Fruit fly (Drosophila melanogaster) whole organism, embryonic: ENCODE data around the gene CG7906.

Experiments used
- B-H2 ChIP-seq: fragments of 200-800 bp; sonication (Bioruptor generic); optimal IDR thresholded peaks from 2 replicates; lab custom pipeline; 2018; ENCODE audit warnings: missing biosample characterization, mild to moderate bottlenecking, missing genetic modification characterization
- BEAF-32 ChIP-seq: fragments of 200-800 bp; sonication (Bioruptor generic); optimal IDR thresholded peaks from 3 replicates; lab custom pipeline; 2017; ENCODE audit warnings: missing biosample characterization, missing genetic modification characterization, mild to moderate bottlenecking, moderate library complexity, missing genetic modification reagents
- Bgb ChIP-seq: fragments of 200-800 bp; sonication (Bioruptor generic); IDR thresholded peaks from 2 replicates; pipeline ENCODE4 v1.3.6; 2022; ENCODE audit warnings: missing biosample characterization, missing genetic modification characterization; ENCODE audit not compliant: partially characterized antibody
- CG10209 ChIP-seq: fragments of 200-800 bp; sonication (Bioruptor generic); optimal IDR thresholded peaks from 3 replicates; lab custom pipeline; 2017; ENCODE audit warnings: missing biosample characterization, mild to moderate bottlenecking, missing genetic modification characterization, missing genetic modification reagents
- CG11723 ChIP-seq: fragments of 200-800 bp; sonication (Bioruptor generic); optimal IDR thresholded peaks from 2 replicates; lab custom pipeline; 2017; ENCODE audit warnings: missing biosample characterization, mild to moderate bottlenecking, missing genetic modification characterization
- CG14710 ChIP-seq: fragments of 200-800 bp; sonication (Bioruptor generic); optimal IDR thresholded peaks from 3 replicates; lab custom pipeline; 2019; ENCODE audit warnings: missing biosample characterization, mild to moderate bottlenecking, missing genetic modification characterization, moderate library complexity
- CG1647 ChIP-seq: fragments of 200-800 bp; sonication (Bioruptor generic); optimal IDR thresholded peaks from 3 replicates; lab custom pipeline; 2016; ENCODE audit warnings: missing biosample characterization, missing genetic modification characterization
- CG16813 ChIP-seq: fragments of 200-800 bp; sonication (Bioruptor generic); IDR thresholded peaks from 3 replicates; pipeline ENCODE4 v1.3.6; 2022; ENCODE audit warnings: missing biosample characterization, missing genetic modification characterization; ENCODE audit not compliant: partially characterized antibody
- CG17361 ChIP-seq: fragments of 200-800 bp; sonication (Bioruptor generic); IDR thresholded peaks from 3 replicates; pipeline ENCODE4 v1.3.6; 2022; ENCODE audit warnings: missing biosample characterization, missing genetic modification characterization
- CG17802 ChIP-seq: fragments of 200-800 bp; sonication (Bioruptor generic); optimal IDR thresholded peaks from 2 replicates; lab custom pipeline; 2018; ENCODE audit warnings: missing biosample characterization, mild to moderate bottlenecking, missing genetic modification characterization, moderate library complexity
- CG18476 ChIP-seq: fragments of 200-800 bp; sonication (Bioruptor generic); optimal IDR thresholded peaks from 2 replicates; lab custom pipeline; 2016; ENCODE audit warnings: missing biosample characterization, mild to moderate bottlenecking, missing genetic modification characterization
- CG2120 ChIP-seq: fragments of 200-800 bp; sonication (Bioruptor generic); optimal IDR thresholded peaks from 3 replicates; lab custom pipeline; 2016; ENCODE audit warnings: missing biosample characterization, missing genetic modification characterization
- CG30403 ChIP-seq: fragments of 200-800 bp; sonication (Bioruptor generic); optimal IDR thresholded peaks from 3 replicates; lab custom pipeline; 2016; ENCODE audit warnings: missing biosample characterization, missing genetic modification characterization
- CG34224 ChIP-seq: fragments of 200-800 bp; sonication (Bioruptor generic); IDR thresholded peaks from 3 replicates; pipeline ENCODE4 v1.3.6; 2022; ENCODE audit warnings: missing biosample characterization, missing genetic modification characterization; ENCODE audit not compliant: partially characterized antibody
- CG4820 ChIP-seq: fragments of 200-800 bp; sonication (Bioruptor generic); optimal IDR thresholded peaks from 3 replicates; lab custom pipeline; 2016; ENCODE audit warnings: missing biosample characterization, missing genetic modification characterization
- CG6272 ChIP-seq: fragments of 200-800 bp; sonication (Bioruptor generic); IDR thresholded peaks from 2 replicates; pipeline ENCODE4 v1.3.6; 2022; ENCODE audit warnings: missing biosample characterization, missing genetic modification characterization
- CG6854 ChIP-seq: fragments of 200-800 bp; sonication (Bioruptor generic); optimal IDR thresholded peaks from 3 replicates; lab custom pipeline; 2017; ENCODE audit warnings: missing biosample characterization, mild to moderate bottlenecking, missing genetic modification characterization
- CG7357 ChIP-seq: fragments of 200-800 bp; sonication (Bioruptor generic); IDR thresholded peaks from 3 replicates; pipeline ENCODE4 v1.3.6; 2022; ENCODE audit warnings: missing biosample characterization, missing genetic modification characterization
- CG7839 ChIP-seq: fragments of 200-800 bp; sonication (Bioruptor generic); optimal IDR thresholded peaks from 3 replicates; lab custom pipeline; 2018; ENCODE audit warnings: missing biosample characterization, mild to moderate bottlenecking, missing genetic modification characterization, moderate library complexity
- CG7928 ChIP-seq: fragments of 200-800 bp; sonication (Bioruptor generic); optimal IDR thresholded peaks from 2 replicates; lab custom pipeline; 2017; ENCODE audit warnings: missing biosample characterization, mild to moderate bottlenecking, missing genetic modification characterization
- CG7987 ChIP-seq: fragments of 200-800 bp; sonication (Bioruptor generic); optimal IDR thresholded peaks from 2 replicates; lab custom pipeline; 2018; ENCODE audit warnings: missing biosample characterization, mild to moderate bottlenecking, missing genetic modification characterization, moderate library complexity
- Dad ChIP-seq: fragments of 200-800 bp; sonication (Bioruptor generic); optimal IDR thresholded peaks from 3 replicates; lab custom pipeline; 2016; ENCODE audit warnings: missing biosample characterization, missing genetic modification characterization
- Dll ChIP-seq: fragments of 200-800 bp; sonication (Bioruptor generic); IDR thresholded peaks from 4 replicates; pipeline ENCODE4 v1.3.6; 2022; ENCODE audit warnings: missing biosample characterization, missing genetic modification characterization; ENCODE audit not compliant: partially characterized antibody
- Hmr ChIP-seq: fragments of 200-800 bp; sonication (Bioruptor generic); optimal IDR thresholded peaks from 3 replicates; lab custom pipeline; 2017; ENCODE audit warnings: mild to moderate bottlenecking, missing biosample characterization, missing genetic modification reagents, missing genetic modification characterization
- NfI ChIP-seq: fragments of 200-800 bp; sonication (Bioruptor generic); optimal IDR thresholded peaks from 3 replicates; lab custom pipeline; 2018; ENCODE audit warnings: missing biosample characterization, mild to moderate bottlenecking, missing genetic modification characterization, moderate library complexity
- Oli ChIP-seq: fragments of 200-800 bp; sonication (Bioruptor generic); optimal IDR thresholded peaks from 2 replicates; lab custom pipeline; 2018; ENCODE audit warnings: missing biosample characterization, mild to moderate bottlenecking, missing genetic modification characterization, moderate library complexity
- Rfx ChIP-seq: fragments of 200-800 bp; sonication (Bioruptor generic); IDR thresholded peaks from 2 replicates; pipeline ENCODE4 v1.3.6; 2022; ENCODE audit warnings: missing biosample characterization, missing genetic modification characterization
- Side ChIP-seq: fragments of 200-800 bp; sonication (Bioruptor generic); optimal IDR thresholded peaks from 2 replicates; lab custom pipeline; 2016; ENCODE audit warnings: missing biosample characterization, missing genetic modification characterization
- bigmax ChIP-seq: fragments of 200-800 bp; sonication (Bioruptor generic); optimal IDR thresholded peaks from 2 replicates; lab custom pipeline; 2018; ENCODE audit warnings: missing biosample characterization, mild to moderate bottlenecking, missing genetic modification characterization
- btn ChIP-seq: fragments of 200-800 bp; sonication (Bioruptor generic); optimal IDR thresholded peaks from 2 replicates; lab custom pipeline; 2016; ENCODE audit warnings: missing biosample characterization, missing genetic modification characterization
- corto ChIP-seq: fragments of 200-800 bp; sonication (Bioruptor generic); optimal IDR thresholded peaks from 2 replicates; lab custom pipeline; 2016; ENCODE audit warnings: missing biosample characterization, mild to moderate bottlenecking, missing genetic modification characterization, moderate library complexity
- dpn ChIP-seq, 2 experiments: fragments of 200-800 bp; sonication (Bioruptor generic); optimal IDR thresholded peaks; 3 replicates each; lab custom pipeline; 2016; ENCODE audit warnings: missing biosample characterization in 2 of 2, missing genetic modification characterization in 2 of 2
- esg ChIP-seq: fragments of 200-800 bp; sonication (Bioruptor generic); conservative IDR thresholded peaks from 2 replicates; pipeline ENCODE4 v1.3.6; 2022; ENCODE audit warnings: missing biosample characterization, missing genetic modification characterization
- eve ChIP-seq, 2 experiments: fragments of >200 bp; optimal IDR thresholded peaks; 2 replicates each; lab custom pipeline; 2017; ENCODE audit warnings: missing biosample characterization in 2 of 2, missing genetic modification characterization in 2 of 2
- hb ChIP-seq: fragments of 200-800 bp; sonication (Bioruptor generic); IDR thresholded peaks from 3 replicates; pipeline ENCODE4 v1.3.6; 2022; ENCODE audit warnings: missing biosample characterization, missing genetic modification characterization; ENCODE audit not compliant: partially characterized antibody
- lbe ChIP-seq: fragments of 200-800 bp; sonication (Bioruptor generic); optimal IDR thresholded peaks from 2 replicates; lab custom pipeline; 2016; ENCODE audit warnings: missing biosample characterization, mild to moderate bottlenecking, missing genetic modification characterization
- nau ChIP-seq: fragments of 200-800 bp; sonication (Bioruptor generic); optimal IDR thresholded peaks from 3 replicates; lab custom pipeline; 2017; ENCODE audit warnings: missing biosample characterization, mild to moderate bottlenecking, missing genetic modification characterization, missing genetic modification reagents
- otp ChIP-seq: fragments of 200-800 bp; sonication (Bioruptor generic); IDR thresholded peaks from 3 replicates; pipeline ENCODE4, ENCODE4 v1.3.6; 2022; ENCODE audit warnings: missing biosample characterization, missing genetic modification characterization
- pan ChIP-seq, 4 experiments: fragments of >200 bp in 3 of 4; fragments of 200-800 bp in 1 of 4; sonication (Bioruptor generic) in 1 of 4; optimal IDR thresholded peaks in 3 of 4; IDR thresholded peaks in 1 of 4; 2 replicates each; pipeline versions ENCODE4 v1.3.6 to Lab custom; 2017 to 2022; ENCODE audit warnings: missing biosample characterization in 2 of 4, missing genetic modification characterization in 2 of 4, mixed read lengths in 1 of 4
- pzg ChIP-seq: fragments of 200-800 bp; sonication (Bioruptor generic); optimal IDR thresholded peaks from 3 replicates; lab custom pipeline; 2018; ENCODE audit warnings: missing biosample characterization, mild to moderate bottlenecking, missing genetic modification characterization, moderate library complexity
- seq ChIP-seq: fragments of 200-800 bp; sonication (Bioruptor generic); IDR thresholded peaks from 2 replicates; pipeline ENCODE4 v1.3.6; 2022; ENCODE audit warnings: missing biosample characterization, missing genetic modification characterization
- slbo ChIP-seq: fragments of 200-800 bp; sonication (Bioruptor generic); IDR thresholded peaks from 2 replicates; pipeline ENCODE4 v1.3.6; 2022; ENCODE audit warnings: missing biosample characterization, missing genetic modification characterization
- tap ChIP-seq: fragments of 200-800 bp; optimal IDR thresholded peaks from 3 replicates; lab custom pipeline; 2019; ENCODE audit warnings: missing biosample characterization, mild to moderate bottlenecking, missing genetic modification characterization, moderate library complexity
- tna ChIP-seq: fragments of 200-800 bp; sonication (Bioruptor generic); IDR thresholded peaks from 2 replicates; pipeline ENCODE4 v1.3.6; 2022; ENCODE audit warnings: missing biosample characterization, missing genetic modification characterization; ENCODE audit not compliant: partially characterized antibody
- trem ChIP-seq: fragments of 200-800 bp; optimal IDR thresholded peaks from 3 replicates; lab custom pipeline; 2019; ENCODE audit warnings: missing biosample characterization, mild to moderate bottlenecking, missing genetic modification characterization, moderate library complexity
- unc-4 ChIP-seq: fragments of 200-800 bp; sonication (Bioruptor generic); IDR thresholded peaks from 2 replicates; pipeline ENCODE4 v1.3.6; 2022; ENCODE audit warnings: missing biosample characterization, missing genetic modification characterization; ENCODE audit not compliant: partially characterized antibody
- unpg ChIP-seq: fragments of 200-800 bp; sonication (Bioruptor generic); optimal IDR thresholded peaks from 3 replicates; lab custom pipeline; 2018; ENCODE audit warnings: missing biosample characterization, mild to moderate bottlenecking, missing genetic modification characterization, moderate library complexity
- yki ChIP-seq: fragments of >200 bp; optimal IDR thresholded peaks from 3 replicates; lab custom pipeline; 2018
- z ChIP-seq: fragments of 200-800 bp; sonication (Bioruptor generic); IDR thresholded peaks from 3 replicates; pipeline ENCODE4 v1.3.6; 2022; ENCODE audit warnings: missing biosample characterization, missing genetic modification characterization

The CG7906 gene

dm6 chr3L:14217677-14218254, 18.7 kb upstream of the CG7906 start, which contains the start of gene CG7768 (continued):
- peak; percentile 54 for TF ChIP-seq CG7928 (GFP tag; lab: Kevin White, UChicago)
- no peak for TF ChIP-seq CG7357 (GFP tag; lab: Robert Waterston, UW)
- TF ChIP-seq nau (GFP tag; lab: Kevin White, UChicago): peak; percentile 77
- no peak for TF ChIP-seq unc-4
- TF ChIP-seq CG4820: no peak
- no peak for TF ChIP-seq slbo (GFP tag; lab: Robert Waterston, UW)
- no peak for TF ChIP-seq otp
- TF ChIP-seq CG1647: peak; percentile 47
- peak; percentile 47 for TF ChIP-seq CG7839
- no peak for TF ChIP-seq CG17361 (GFP tag; lab: Robert Waterston, UW)
- peak; percentile 66 for TF ChIP-seq tap
- peak; percentile 88 for TF ChIP-seq CG7987 (GFP tag; lab: Kevin White, UChicago)
- no peak for TF ChIP-seq trem
- TF ChIP-seq B-H2 (GFP tag; lab: Kevin White, UChicago): peak; percentile 68
- no peak for TF ChIP-seq CG6272 (GFP tag; lab: Robert Waterston, UW)
- no peak for TF ChIP-seq z (GFP tag; lab: Robert Waterston, UW)
- no peak for TF ChIP-seq hb (GFP tag; lab: Robert Waterston, UW)
- TF ChIP-seq Dll (GFP tag; lab: Robert Waterston, UW): no peak
- no peak for TF ChIP-seq eve (GFP tag; optimal IDR thresholded peaks at IDR 0.05; lab: Kevin White, UChicago)
- TF ChIP-seq btn (GFP tag; lab: Kevin White, UChicago): no peak
- no peak for TF ChIP-seq lbe (GFP tag; lab: Kevin White, UChicago)
- no peak for TF ChIP-seq CG17802 (tag; lab: Kevin White, UChicago)
- no peak for TF ChIP-seq Oli
- TF ChIP-seq seq (GFP tag; lab: Robert Waterston, UW): peak; percentile 73
- TF ChIP-seq Dad (GFP tag; lab: Kevin White, UChicago): no peak
- no peak for TF ChIP-seq yki (lab: Kevin White, UChicago)
- no peak for TF ChIP-seq CG16813 (GFP tag; lab: Robert Waterston, UW)
- TF ChIP-seq CG30403: peak; percentile 2
- no peak for TF ChIP-seq Bgb (GFP tag; lab: Robert Waterston, UW)
- TF ChIP-seq BEAF-32: no peak
- peak; percentile 4 to 42 for TF ChIP-seq dpn (GFP tag; optimal IDR thresholded peaks at IDR 0.05; lab: Kevin White, UChicago)
- TF ChIP-seq pzg (GFP tag; lab: Kevin White, UChicago): no peak
- TF ChIP-seq CG6854 (GFP tag; lab: Kevin White, UChicago): peak; percentile 57
- no peak for TF ChIP-seq corto (GFP tag; lab: Kevin White, UChicago)
- TF ChIP-seq CG11723 (GFP tag; lab: Kevin White, UChicago): peak; percentile 28
- TF ChIP-seq esg (GFP tag; lab: Robert Waterston, UW): no peak
- TF ChIP-seq Hmr (GFP tag; lab: Kevin White, UChicago): peak; percentile 84
- TF ChIP-seq unpg (GFP tag; lab: Kevin White, UChicago): peak; percentile 61
- no peak for TF ChIP-seq CG34224 (GFP tag; lab: Robert Waterston, UW)
- TF ChIP-seq tna (GFP tag; lab: Robert Waterston, UW): no peak
- TF ChIP-seq CG14710 (tag; lab: Kevin White, UChicago): peak; percentile 17
- TF ChIP-seq bigmax: peak; percentile 6
- peak; percentile 42 for TF ChIP-seq Side
- TF ChIP-seq Rfx: peak; percentile 51; the same call in 1 of the 2 replicates
- peak; percentile 74 for TF ChIP-seq CG2120 (GFP tag; lab: Kevin White, UChicago)
- TF ChIP-seq pan (optimal IDR thresholded peaks at IDR 0.05; lab: Kevin White, UChicago): no peak
- no peak for TF ChIP-seq pan (GFP tag; optimal IDR thresholded peaks at IDR 0.05 in 1 of 2, IDR thresholded peaks at IDR 0.05 in 1 of 2)
- TF ChIP-seq CG18476 (GFP tag; lab: Kevin White, UChicago): peak; percentile 20
- peak; percentile 62 for TF ChIP-seq CG10209
- peak; percentile 56 for TF ChIP-seq NfI (GFP tag; lab: Kevin White, UChicago)
